Fruit fly (Drosophila melanogaster) whole organism, wandering third instar larva: ENCODE measurements around the gene COX6B.

ENCODE experiments used
- Abd-B ChIP-seq: fragments of >200 bp; optimal IDR thresholded peaks from 2 replicates; lab custom pipeline; 2017; ENCODE audit warnings: missing biosample characterization, missing genetic modification characterization
- CG32264 ChIP-seq: fragments of 200-800 bp; sonication (Bioruptor generic); optimal IDR thresholded peaks from 2 replicates; lab custom pipeline; 2016; ENCODE audit warnings: missing biosample characterization, missing genetic modification characterization
- CG9705 ChIP-seq: fragments of 200-800 bp; sonication (Bioruptor generic); optimal IDR thresholded peaks from 2 replicates; lab custom pipeline; 2018; ENCODE audit warnings: missing biosample characterization, mild to moderate bottlenecking, missing genetic modification characterization
- CrebA ChIP-seq: fragments of 200-800 bp; sonication (Bioruptor generic); optimal IDR thresholded peaks from 2 replicates; lab custom pipeline; 2016; ENCODE audit warnings: missing biosample characterization, mild to moderate bottlenecking, missing genetic modification characterization, borderline replicate concordance
- Dfd ChIP-seq: fragments of >200 bp; optimal IDR thresholded peaks from 2 replicates; lab custom pipeline; 2017; ENCODE audit warnings: missing biosample characterization, missing genetic modification characterization
- Dif ChIP-seq: fragments of 200-275, 200-300 bp; sonication (Bioruptor generic); optimal IDR thresholded peaks from 2 replicates; lab custom pipeline; 2018; ENCODE audit warnings: missing biosample characterization, missing genetic modification characterization; ENCODE audit not compliant: partially characterized antibody
- HLH106 ChIP-seq: fragments of 200-800 bp; optimal IDR thresholded peaks from 3 replicates; lab custom pipeline; 2019; ENCODE audit warnings: missing biosample characterization, mild to moderate bottlenecking, missing genetic modification characterization, moderate library complexity
- Hr78 ChIP-seq: fragments of >200 bp; optimal IDR thresholded peaks from 2 replicates; lab custom pipeline; 2017; ENCODE audit warnings: missing biosample characterization, missing genetic modification characterization
- Myc ChIP-seq: fragments of >200 bp; optimal IDR thresholded peaks from 2 replicates; lab custom pipeline; 2017
- N ChIP-seq: fragments of >200 bp; optimal IDR thresholded peaks from 2 replicates; lab custom pipeline; 2018; ENCODE audit warnings: missing biosample characterization, missing external identifiers, missing genetic modification characterization
- OdsH ChIP-seq: fragments of 200-800 bp; sonication (Bioruptor generic); optimal IDR thresholded peaks from 2 replicates; lab custom pipeline; 2016; ENCODE audit warnings: missing biosample characterization, mild to moderate bottlenecking, missing genetic modification characterization
- brk ChIP-seq: fragments of 200-800 bp; sonication (Bioruptor generic); optimal IDR thresholded peaks from 2 replicates; lab custom pipeline; 2016; ENCODE audit warnings: missing biosample characterization, mild to moderate bottlenecking, missing genetic modification characterization
- dmrt93B ChIP-seq: fragments of 200-800 bp; sonication (Bioruptor generic); optimal IDR thresholded peaks from 2 replicates; lab custom pipeline; 2018; ENCODE audit warnings: missing biosample characterization, mild to moderate bottlenecking, missing genetic modification characterization
- dsf ChIP-seq: sonication (Bioruptor generic); optimal IDR thresholded peaks from 2 replicates; lab custom pipeline; 2016; ENCODE audit warnings: missing biosample characterization, missing genetic modification characterization, borderline replicate concordance
- ey ChIP-seq: fragments of 200-800 bp; sonication (Bioruptor generic); optimal IDR thresholded peaks from 2 replicates; lab custom pipeline; 2016; ENCODE audit warnings: missing biosample characterization, missing genetic modification characterization
- foxo ChIP-seq, 2 experiments: fragments of 200-800 bp; sonication (Bioruptor generic); optimal IDR thresholded peaks; 2 replicates in 1 of 2; 3 replicates in 1 of 2; lab custom pipeline; 2016 to 2017; ENCODE audit warnings: missing biosample characterization in 2 of 2, missing genetic modification characterization in 2 of 2
- fru ChIP-seq: fragments of 200-800 bp; sonication (Bioruptor generic); optimal IDR thresholded peaks from 3 replicates; lab custom pipeline; 2016; ENCODE audit warnings: missing biosample characterization, mild to moderate bottlenecking, missing genetic modification characterization
- psq ChIP-seq: fragments of 200-800 bp; sonication (Bioruptor generic); optimal IDR thresholded peaks from 3 replicates; lab custom pipeline; 2017; ENCODE audit warnings: missing biosample characterization, mild to moderate bottlenecking, missing genetic modification characterization, moderate library complexity
- sage ChIP-seq: fragments of 200-800 bp; sonication (Bioruptor generic); optimal IDR thresholded peaks from 2 replicates; lab custom pipeline; 2016; ENCODE audit warnings: missing biosample characterization, mild to moderate bottlenecking, missing genetic modification characterization
- woc ChIP-seq: sonication (Bioruptor generic); optimal IDR thresholded peaks from 2 replicates; lab custom pipeline; 2016; ENCODE audit warnings: missing biosample characterization, mild to moderate bottlenecking, missing genetic modification characterization

COX6B gene

DNA sequence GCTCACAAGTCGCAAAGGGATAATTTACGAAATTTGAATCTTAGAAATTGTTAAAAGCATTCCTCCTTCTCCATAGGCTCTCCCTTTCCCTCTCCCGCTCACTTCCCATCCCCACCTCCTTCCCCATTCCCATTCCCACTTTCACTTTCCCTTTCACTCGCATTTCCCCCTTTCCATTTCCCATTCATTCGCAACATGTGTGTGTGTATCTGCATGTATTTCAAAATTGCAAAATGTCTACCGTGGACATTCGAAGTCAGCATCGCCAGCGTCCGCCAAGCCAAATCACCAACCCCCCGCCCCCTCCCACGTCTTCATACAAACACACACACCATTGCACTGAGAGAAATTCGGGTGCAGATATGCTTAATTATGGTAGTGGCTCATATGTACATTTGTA is 47.7 kb upstream of the COX6B start:
- TF ChIP-seq Abd-B (GFP tag; lab: Kevin White, UChicago) (no peak), Dfd (GFP tag; lab: Kevin White, UChicago) (peak; percentile 53)

DNA sequence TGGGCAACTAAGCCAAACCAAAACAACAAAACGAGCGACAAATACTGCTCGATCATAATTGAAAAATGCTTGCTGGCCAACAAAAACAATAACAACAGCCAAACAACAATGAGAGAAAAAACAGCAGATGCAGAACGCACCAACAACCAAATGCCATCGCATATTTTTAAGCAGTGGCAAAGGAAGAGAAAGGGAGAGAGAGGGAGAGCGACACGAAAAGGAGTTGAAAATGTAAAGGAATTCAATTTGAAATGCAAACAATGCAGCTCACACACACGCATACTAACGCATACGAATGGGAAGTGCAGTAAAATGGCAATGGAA is 44.4 kb upstream of the COX6B start:
- TF ChIP-seq Myc = no peak
- TF ChIP-seq psq (GFP tag; lab: Kevin White, UChicago) = peak; percentile 9

DNA sequence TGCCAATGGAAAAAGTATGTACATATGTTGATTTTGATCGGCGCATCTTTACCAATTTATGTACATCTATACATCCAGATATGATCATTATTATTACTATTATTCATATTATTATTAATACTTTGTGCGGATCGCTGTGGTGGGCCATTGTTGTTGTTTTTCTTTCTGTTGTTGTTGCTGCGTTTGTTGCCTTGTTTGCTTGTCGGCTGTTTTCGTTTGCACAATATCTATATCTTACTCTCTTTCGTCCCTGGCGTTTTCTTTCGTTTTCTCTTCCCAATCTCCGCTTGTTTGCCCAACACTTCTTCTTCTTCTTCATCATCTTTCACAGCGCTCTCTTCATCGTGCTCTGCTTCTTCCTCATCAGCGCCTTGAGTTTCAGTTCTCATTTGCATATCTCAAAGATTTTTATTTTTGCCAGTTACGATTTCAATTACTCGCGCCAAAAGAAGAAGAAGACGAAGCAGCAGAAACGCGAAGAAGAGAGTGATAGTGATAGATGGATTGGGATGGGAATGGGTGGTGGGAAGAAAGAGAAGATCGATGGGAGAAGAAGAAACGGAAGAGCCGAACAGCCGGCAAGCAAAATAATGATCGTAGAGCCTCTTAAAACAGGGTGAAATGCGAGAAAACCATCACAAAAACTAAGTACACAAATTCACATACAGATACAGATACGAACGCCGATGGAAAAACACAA is 43.9 kb upstream of the COX6B start:
- TF ChIP-seq psq (GFP tag; lab: Kevin White, UChicago) = peak; percentile 67
- TF ChIP-seq CrebA (GFP tag; lab: Kevin White, UChicago) = no peak

DNA sequence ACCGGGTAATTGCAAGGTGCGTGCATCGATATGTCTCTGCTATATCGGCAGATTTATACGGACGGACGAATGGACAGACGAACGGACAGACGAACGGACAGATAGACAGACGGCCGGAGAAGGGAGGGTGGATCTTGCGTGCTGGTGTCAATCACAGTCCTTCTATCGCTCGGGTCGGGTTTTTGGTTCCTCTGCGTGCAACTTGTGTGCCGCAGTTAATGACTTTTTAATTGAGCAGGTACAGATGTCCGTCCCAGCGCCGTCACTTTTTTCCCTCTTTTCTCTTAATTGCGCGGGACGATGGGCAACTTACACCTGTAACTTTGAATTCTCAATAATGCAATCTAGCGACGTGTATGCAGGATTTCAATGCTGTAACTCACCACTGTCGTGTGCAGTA is 42.7 kb upstream of the COX6B start:
- TF ChIP-seq Dfd (GFP tag; lab: Kevin White, UChicago) (no peak), HLH106 (tag; lab: Kevin White, UChicago) (no peak), dsf (GFP tag; lab: Kevin White, UChicago) (no peak), CrebA (GFP tag; lab: Kevin White, UChicago) (no peak), N (GFP tag; lab: Kevin White, UChicago) (no peak), CG32264 (GFP tag; lab: Kevin White, UChicago) (no peak), psq (GFP tag; lab: Kevin White, UChicago) (no peak), Hr78 (GFP tag; lab: Kevin White, UChicago) (no peak), brk (GFP tag; lab: Kevin White, UChicago) (no peak), CG9705 (GFP tag; lab: Kevin White, UChicago) (no peak), ey (GFP tag; lab: Kevin White, UChicago) (no peak)

DNA sequence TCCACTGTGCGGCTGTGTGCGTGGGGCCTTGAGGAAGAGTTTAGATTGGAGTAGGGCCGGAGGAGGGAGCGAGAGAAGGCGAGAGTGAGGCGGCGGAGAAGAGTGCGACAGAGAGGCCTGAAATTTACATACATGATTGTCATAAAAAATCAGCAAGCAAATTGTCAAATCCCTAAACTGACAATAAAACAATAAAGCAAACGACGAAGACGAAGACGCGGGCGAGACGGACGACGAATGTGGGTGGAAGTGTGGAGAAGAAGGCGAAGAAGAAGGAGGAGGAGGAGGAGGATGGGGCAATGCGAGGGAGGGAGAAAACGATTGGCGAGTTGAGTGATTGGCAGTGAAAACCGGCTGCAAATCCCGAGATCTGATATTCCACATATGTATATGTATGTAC is 41.3 kb upstream of the COX6B start:
- no peak for TF ChIP-seq foxo (GFP tag; optimal IDR thresholded peaks at IDR 0.05; lab: Kevin White, UChicago)
- TF ChIP-seq psq (GFP tag; lab: Kevin White, UChicago) = peak; percentile 62

DNA sequence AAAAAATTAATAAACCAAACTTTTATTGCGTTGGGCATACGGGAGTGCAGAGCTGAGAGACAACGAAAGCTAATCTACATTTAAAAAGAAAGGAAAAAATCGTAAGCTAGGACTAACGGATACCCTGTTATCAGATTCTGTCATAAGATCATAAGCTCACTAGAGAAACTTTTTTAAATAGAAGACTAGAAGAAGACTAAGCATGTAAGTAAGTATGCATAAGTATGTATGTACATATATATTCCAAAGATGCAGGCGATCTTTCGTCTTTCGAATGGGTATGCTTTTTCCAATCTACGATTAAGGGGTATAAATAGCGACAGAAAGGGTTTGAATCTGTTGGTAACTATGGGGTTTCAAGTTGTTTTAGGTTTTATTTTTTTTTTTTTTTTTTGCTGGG is 40.7 kb upstream of the COX6B start:
- no peak for TF ChIP-seq Dfd (GFP tag; lab: Kevin White, UChicago)
- no peak for TF ChIP-seq brk (GFP tag; lab: Kevin White, UChicago)
- TF ChIP-seq dmrt93B (GFP tag; lab: Kevin White, UChicago) = no peak
- no peak for TF ChIP-seq CrebA (GFP tag; lab: Kevin White, UChicago)
- no peak for TF ChIP-seq CG32264 (GFP tag; lab: Kevin White, UChicago)

DNA sequence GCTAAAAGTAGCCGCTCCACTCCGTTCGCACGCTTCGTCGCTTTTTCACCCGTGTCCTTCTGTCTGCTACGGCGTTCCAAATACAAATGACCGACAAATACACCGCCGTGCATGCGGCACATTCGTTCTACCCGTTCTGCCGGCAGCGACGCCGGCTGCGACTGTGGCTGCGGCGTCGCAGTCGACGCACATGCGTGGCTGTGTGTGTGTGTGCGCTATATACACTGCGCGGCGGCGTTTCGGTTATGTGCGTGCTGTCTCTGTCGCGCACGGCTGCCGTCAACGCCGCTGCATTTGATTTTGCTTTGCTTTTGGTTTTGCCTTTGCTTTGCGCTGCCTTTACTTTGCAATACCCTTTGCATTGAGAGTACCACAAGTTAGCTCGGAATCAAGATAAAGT is 39.3 kb upstream of the COX6B start, which contains the start of gene zld:
Gene zld, minus strand, starts transcription at position 92 of the 400 bp plus-strand sequence.
- TF ChIP-seq woc (GFP tag; lab: Kevin White, UChicago) (no peak), sage (GFP tag; lab: Kevin White, UChicago) (no peak), Dif (GFP tag; lab: Kevin White, UChicago) (peak; percentile 9), psq (GFP tag; lab: Kevin White, UChicago) (peak; percentile 2), OdsH (GFP tag; lab: Kevin White, UChicago) (no peak)

DNA sequence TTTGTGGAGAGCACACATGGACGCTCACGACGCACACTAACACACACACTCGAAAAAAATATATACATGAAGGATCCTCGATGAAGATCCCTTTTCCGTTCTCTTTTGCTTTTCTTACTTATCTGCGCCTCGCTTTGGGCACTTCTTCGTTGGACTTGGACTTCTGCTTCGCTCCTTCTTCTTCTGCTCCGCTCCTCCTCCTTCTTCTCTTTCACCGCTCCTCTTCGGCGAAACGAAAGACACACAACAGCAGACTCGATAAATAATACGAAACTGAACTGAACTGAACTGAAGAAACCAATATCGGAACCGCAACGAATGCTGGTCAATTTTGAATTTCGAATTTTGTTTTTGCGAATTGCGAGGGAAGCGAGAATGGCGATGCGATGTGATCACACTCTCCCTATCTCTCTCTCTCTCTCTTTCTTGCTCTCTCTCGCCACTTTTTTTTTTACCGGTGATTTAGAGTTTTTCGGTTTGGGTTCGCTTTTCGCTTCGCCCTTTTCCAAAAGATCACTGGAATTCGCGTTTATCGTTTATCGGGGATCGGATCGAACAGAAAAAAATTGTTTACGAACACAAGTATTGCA is 38.7 kb upstream of the COX6B start:
- peak; percentile 93 for TF ChIP-seq psq (GFP tag; lab: Kevin White, UChicago)
- TF ChIP-seq N (GFP tag; lab: Kevin White, UChicago) = no peak

DNA sequence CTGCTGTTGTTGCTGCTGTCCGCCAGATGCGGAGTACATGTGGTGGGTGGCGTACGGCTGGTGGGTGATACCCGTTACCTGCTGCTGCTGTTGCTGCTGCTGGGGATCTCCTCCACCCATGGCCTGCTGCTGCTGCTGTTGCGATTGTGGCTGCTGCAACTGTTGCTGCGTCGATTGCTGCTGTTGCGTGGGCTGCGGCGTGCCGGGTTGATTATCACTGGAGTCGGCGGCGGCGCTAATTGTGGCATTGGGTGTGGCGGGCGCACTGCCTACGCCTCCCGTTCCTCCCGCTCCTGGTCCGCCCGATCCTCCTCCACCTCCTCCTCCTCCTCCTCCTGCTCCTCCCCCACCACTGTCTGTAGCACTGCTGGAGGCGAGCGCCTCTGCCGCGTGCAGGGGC is 37.7 kb upstream of the COX6B start:
- TF ChIP-seq Dfd (GFP tag; lab: Kevin White, UChicago) (peak; percentile 90), fru (no peak)
